Worm (Caenorhabditis elegans): ENCODE data around the gene slrp-1.

DNA sequence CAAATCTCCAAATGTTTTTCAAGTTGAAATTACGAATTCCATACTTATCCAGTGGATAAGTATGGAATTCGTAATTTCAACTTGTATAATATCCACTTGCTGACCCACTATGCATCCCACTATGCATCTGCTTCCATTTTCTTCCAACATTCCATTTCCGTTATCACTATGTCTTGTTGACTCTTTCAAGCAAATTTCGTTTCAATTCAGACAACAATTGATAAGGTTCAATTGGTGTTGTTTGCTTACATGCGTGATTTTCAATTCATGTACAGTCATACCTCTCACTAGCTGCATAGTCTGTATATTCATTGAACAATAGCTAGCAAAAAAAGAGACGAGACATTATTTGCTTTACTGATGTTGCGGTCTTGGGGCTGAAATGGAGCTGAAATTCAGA lies 11.2 kb downstream of the slrp-1 start:
- TF ChIP-seq dpl-1 (GFP tag; optimal IDR thresholded peaks at IDR 0.05) (no peak), lin-39 (tag; optimal IDR thresholded peaks at IDR 0.05) (no peak), aha-1 (tag; optimal IDR thresholded peaks at IDR 0.05) (no peak), mdl-1 (tag; optimal IDR thresholded peaks at IDR 0.05) (no peak), ama-1 (optimal IDR thresholded peaks at IDR 0.05) (no peak), unc-86 (tag; optimal IDR thresholded peaks at IDR 0.05) (no peak), elt-3 (tag; optimal IDR thresholded peaks at IDR 0.05) (no peak), unc-62 (GFP tag; optimal IDR thresholded peaks at IDR 0.05) (no peak), lin-14 (GFP tag; optimal IDR thresholded peaks at IDR 0.05) (no peak), egl-27 (tag; optimal IDR thresholded peaks at IDR 0.05) (no peak), nhr-28 (tag; optimal IDR thresholded peaks at IDR 0.05) (no peak)
